Worm (Caenorhabditis elegans) whole organism, L4/young adult: ENCODE data around the gene enri-2.

Source experiments
- W03F9.2 ChIP-seq: fragments of 150-350 bp; optimal IDR thresholded peaks from 2 replicates; lab custom pipeline; 2014; ENCODE audit warnings: missing biosample characterization, missing genetic modification characterization
- dao-5 ChIP-seq: sonication (generic microtip); optimal IDR thresholded peaks from 2 replicates; lab custom pipeline; 2016; ENCODE audit warnings: missing genotype, missing genetic modification characterization, moderate library complexity, missing compliant biosample characterization

DNA sequence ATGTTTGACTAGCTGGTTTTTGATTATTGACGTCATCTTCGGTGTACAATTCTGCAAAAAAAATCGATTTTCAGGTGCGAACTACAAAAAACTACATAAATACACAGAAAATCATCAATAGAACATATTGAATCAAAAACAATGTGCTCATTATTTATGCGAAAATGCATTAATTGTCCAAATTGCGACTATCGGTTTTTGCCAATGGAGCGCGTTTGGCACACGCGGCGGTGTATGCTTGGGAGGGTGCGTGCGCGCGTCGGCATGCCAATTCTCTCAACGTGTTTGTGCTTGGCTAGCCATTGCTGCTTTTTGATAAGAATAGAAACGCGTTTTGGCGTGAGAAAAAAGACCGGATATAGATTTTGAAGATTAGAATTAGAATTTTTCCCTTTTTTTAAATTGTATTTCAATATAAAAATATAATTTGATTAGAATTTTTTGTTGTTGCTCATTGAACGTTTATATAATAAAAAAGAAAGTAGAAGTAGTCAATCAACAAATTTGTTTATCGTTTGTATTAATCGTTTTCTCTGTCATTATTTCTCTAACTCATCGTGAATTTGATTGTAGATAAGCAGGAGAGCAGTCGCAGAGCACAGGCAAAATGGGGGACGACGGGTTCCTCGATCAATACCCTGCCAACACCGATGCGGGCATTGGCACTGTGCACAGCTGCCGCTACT, 43.6 kb downstream of the enri-2 start, which contains the start of the genes C44H4.4 and tap-1:
- TF ChIP-seq W03F9.2 (tag; lab: Kevin White, UChicago) (no peak), dao-5 (no peak)
